Worm (Caenorhabditis elegans) whole organism, mixed stage, embryonic: ENCODE measurements around the gene arf-1.

ENCODE experiments used
- nhr-237 ChIP-seq: fragments of 150-350 bp; optimal IDR thresholded peaks from 2 replicates; lab custom pipeline; 2014; ENCODE audit warnings: missing biosample characterization, missing genetic modification characterization
- nhr-76 ChIP-seq: sonication (generic microtip); optimal IDR thresholded peaks from 2 replicates; lab custom pipeline; 2017; ENCODE audit warnings: missing biosample characterization, missing genetic modification characterization
- snpc-4 ChIP-seq: fragments of 150-350 bp; optimal IDR thresholded peaks from 2 replicates; lab custom pipeline; 2014; ENCODE audit warnings: missing biosample characterization, missing genetic modification characterization
- unc-62 ChIP-seq: fragments of 150-350 bp; optimal IDR thresholded peaks from 2 replicates; lab custom pipeline; 2014; ENCODE audit warnings: missing biosample characterization, missing genetic modification reagents, missing genetic modification characterization
- ztf-11 ChIP-seq: fragments of 150-350 bp; optimal IDR thresholded peaks from 2 replicates; lab custom pipeline; 2014; ENCODE audit warnings: missing biosample characterization, missing genetic modification characterization

- TF ChIP-seq unc-62 (GFP tag; lab: Kevin White, UChicago) = no peak
- no peak for TF ChIP-seq nhr-237
- TF ChIP-seq snpc-4 (tag; lab: Kevin White, UChicago) = no peak
- TF ChIP-seq nhr-76 (tag; lab: Kevin White, UChicago) = no peak
- TF ChIP-seq ztf-11 (tag; lab: Kevin White, UChicago) = no peak
Observed at ce11 chrIII:5667952-5668489, 46.7 kb upstream of the arf-1 start.
